Fruit fly (Drosophila melanogaster) whole organism, embryonic: Measurements from ENCODE around the gene CG6330.

Experiments used
- Aef1 ChIP-seq: fragments of 200-800 bp; sonication (Bioruptor generic); IDR thresholded peaks from 3 replicates; pipeline ENCODE4 v1.3.6; 2022; ENCODE audit warnings: missing biosample characterization, missing genetic modification characterization
- B-H2 ChIP-seq: fragments of 200-800 bp; sonication (Bioruptor generic); optimal IDR thresholded peaks from 2 replicates; lab custom pipeline; 2018; ENCODE audit warnings: missing biosample characterization, mild to moderate bottlenecking, missing genetic modification characterization
- BtbVII ChIP-seq: fragments of 200-800 bp; sonication (Bioruptor generic); optimal IDR thresholded peaks from 3 replicates; lab custom pipeline; 2017; ENCODE audit warnings: missing biosample characterization, mild to moderate bottlenecking, missing genetic modification characterization
- CG11504 ChIP-seq: fragments of 200-800 bp; sonication (Bioruptor generic); optimal IDR thresholded peaks from 3 replicates; lab custom pipeline; 2019; ENCODE audit warnings: missing biosample characterization, mild to moderate bottlenecking, missing genetic modification characterization, moderate library complexity
- CG11695 ChIP-seq: fragments of 200-800 bp; sonication (Bioruptor generic); IDR thresholded peaks from 3 replicates; pipeline ENCODE4 v1.3.6; 2022; ENCODE audit warnings: missing biosample characterization, missing genetic modification characterization
- CG12219 ChIP-seq: fragments of 200-800 bp; sonication (Bioruptor generic); optimal IDR thresholded peaks from 3 replicates; lab custom pipeline; 2018; ENCODE audit warnings: missing biosample characterization, mild to moderate bottlenecking, missing genetic modification characterization
- CG12659 ChIP-seq: fragments of 200-800 bp; sonication (Bioruptor generic); optimal IDR thresholded peaks from 3 replicates; lab custom pipeline; 2017; ENCODE audit warnings: mild to moderate bottlenecking, missing biosample characterization, missing genetic modification reagents, missing genetic modification characterization
- CG13624 ChIP-seq: fragments of 200-800 bp; sonication (Bioruptor generic); optimal IDR thresholded peaks from 2 replicates; lab custom pipeline; 2016; ENCODE audit warnings: missing biosample characterization, missing genetic modification characterization
- CG14965 ChIP-seq: fragments of 200-800 bp; sonication (Bioruptor generic); optimal IDR thresholded peaks from 2 replicates; lab custom pipeline; 2016; ENCODE audit warnings: missing biosample characterization, missing genetic modification characterization, borderline replicate concordance
- CG1529 ChIP-seq: fragments of 200-800 bp; sonication (Bioruptor generic); optimal IDR thresholded peaks from 3 replicates; lab custom pipeline; 2018; ENCODE audit warnings: missing biosample characterization, missing genetic modification characterization
- CG17328 ChIP-seq: fragments of 200-800 bp; sonication (Bioruptor generic); IDR thresholded peaks from 2 replicates; pipeline ENCODE4 v1.3.6; 2022; ENCODE audit warnings: missing biosample characterization, missing genetic modification characterization
- CG17359 ChIP-seq: fragments of 200-800 bp; sonication (Bioruptor generic); optimal IDR thresholded peaks from 3 replicates; lab custom pipeline; 2018; ENCODE audit warnings: missing biosample characterization, mild to moderate bottlenecking, missing genetic modification characterization, moderate library complexity
- CG17361 ChIP-seq: fragments of 200-800 bp; sonication (Bioruptor generic); IDR thresholded peaks from 3 replicates; pipeline ENCODE4 v1.3.6; 2022; ENCODE audit warnings: missing biosample characterization, missing genetic modification characterization
- CG2120 ChIP-seq: fragments of 200-800 bp; sonication (Bioruptor generic); optimal IDR thresholded peaks from 3 replicates; lab custom pipeline; 2016; ENCODE audit warnings: missing biosample characterization, missing genetic modification characterization
- CG4360 ChIP-seq: fragments of 200-800 bp; sonication (Bioruptor generic); IDR thresholded peaks from 2 replicates; pipeline ENCODE4 v1.3.6; 2022; ENCODE audit warnings: missing biosample characterization, missing genetic modification characterization
- CG6254 ChIP-seq: fragments of 200-800 bp; sonication (Bioruptor generic); optimal IDR thresholded peaks from 3 replicates; lab custom pipeline; 2017; ENCODE audit warnings: mild to moderate bottlenecking, missing biosample characterization, missing genetic modification reagents, missing genetic modification characterization
- CG7372 ChIP-seq: fragments of 200-800 bp; sonication (Bioruptor generic); IDR thresholded peaks from 2 replicates; pipeline ENCODE4 v1.3.6; 2022; ENCODE audit warnings: missing biosample characterization, missing genetic modification characterization
- CG8290 ChIP-seq, 3 experiments: fragments of 200-800 bp; sonication (Bioruptor generic); optimal IDR thresholded peaks; 2 replicates each; lab custom pipeline; 2016 to 2019; ENCODE audit warnings: missing biosample characterization in 3 of 3, missing genetic modification characterization in 3 of 3, mild to moderate bottlenecking in 2 of 3, moderate library complexity in 1 of 3
- CHES-1-like ChIP-seq: fragments of 200-800 bp; sonication (Bioruptor generic); optimal IDR thresholded peaks from 2 replicates; lab custom pipeline; 2016; ENCODE audit warnings: missing biosample characterization, missing genetic modification characterization
- Camta ChIP-seq: fragments of 200-800 bp; sonication (Bioruptor generic); optimal IDR thresholded peaks from 2 replicates; lab custom pipeline; 2016; ENCODE audit warnings: missing biosample characterization, missing genetic modification characterization
- Ets65A ChIP-seq: fragments of 200-800 bp; sonication (Bioruptor generic); peaks from one replicate; lab custom pipeline; 2016; ENCODE audit warnings: missing biosample characterization, missing genetic modification characterization
- Med ChIP-seq: fragments of 200-800 bp; sonication (Bioruptor generic); peaks from one replicate; lab custom pipeline; 2016; ENCODE audit warnings: missing biosample characterization, missing genetic modification characterization, mild to moderate bottlenecking, inconsistent platforms, moderate library complexity
- al ChIP-seq: fragments of 200-800 bp; sonication (Bioruptor generic); IDR thresholded peaks from 2 replicates; pipeline ENCODE4 v1.3.6; 2022; ENCODE audit warnings: missing biosample characterization, missing genetic modification characterization
- ap ChIP-seq: fragments of 200-800 bp; sonication (Bioruptor generic); IDR thresholded peaks from 2 replicates; pipeline ENCODE4 v1.3.6; 2022; ENCODE audit warnings: missing biosample characterization, missing genetic modification characterization
- ash1 ChIP-seq: fragments of 200-800 bp; sonication (Bioruptor generic); optimal IDR thresholded peaks from 2 replicates; lab custom pipeline; 2018; ENCODE audit warnings: missing biosample characterization, mild to moderate bottlenecking, missing genetic modification characterization
- br ChIP-seq: fragments of >200 bp; optimal IDR thresholded peaks from 2 replicates; lab custom pipeline; 2017
- caup ChIP-seq: fragments of 200-800 bp; sonication (Bioruptor generic); optimal IDR thresholded peaks from 3 replicates; lab custom pipeline; 2017; ENCODE audit warnings: missing biosample characterization, mild to moderate bottlenecking, missing genetic modification characterization, moderate library complexity; ENCODE audit not compliant: severe bottlenecking
- ftz-f1 ChIP-seq: fragments of 200-800 bp; sonication (Bioruptor generic); optimal IDR thresholded peaks from 2 replicates; lab custom pipeline; 2016; ENCODE audit warnings: missing biosample characterization, missing genetic modification characterization
- fu2 ChIP-seq: fragments of 200-800 bp; sonication (Bioruptor generic); optimal IDR thresholded peaks from 2 replicates; lab custom pipeline; 2016; ENCODE audit warnings: missing biosample characterization, missing genetic modification characterization
- gfzf ChIP-seq: fragments of 200-800 bp; sonication (Bioruptor generic); optimal IDR thresholded peaks from 2 replicates; lab custom pipeline; 2016; ENCODE audit warnings: missing biosample characterization, mild to moderate bottlenecking, missing genetic modification characterization, moderate library complexity
- h ChIP-seq: fragments of >200 bp; optimal IDR thresholded peaks from 2 replicates; lab custom pipeline; 2017
- hb ChIP-seq: fragments of 200-800 bp; sonication (Bioruptor generic); IDR thresholded peaks from 3 replicates; pipeline ENCODE4 v1.3.6; 2022; ENCODE audit warnings: missing biosample characterization, missing genetic modification characterization; ENCODE audit not compliant: partially characterized antibody
- jigr1 ChIP-seq: fragments of 200-800 bp; sonication (Bioruptor generic); IDR thresholded peaks from 3 replicates; pipeline ENCODE4 v1.3.6; 2022; ENCODE audit warnings: missing biosample characterization, missing genetic modification characterization
- lov ChIP-seq, 2 experiments: fragments of 200-800 bp in 1 of 2; fragments of >200 bp in 1 of 2; sonication (Bioruptor generic) in 1 of 2; IDR thresholded peaks in 1 of 2; optimal IDR thresholded peaks in 1 of 2; 2 replicates in 1 of 2; 3 replicates in 1 of 2; pipeline versions ENCODE4 v1.3.6 to Lab custom; 2017 to 2022; ENCODE audit warnings: missing biosample characterization in 1 of 2, missing genetic modification characterization in 1 of 2
- maf-S ChIP-seq: fragments of 200-800 bp; sonication (Bioruptor generic); optimal IDR thresholded peaks from 2 replicates; lab custom pipeline; 2016; ENCODE audit warnings: missing biosample characterization, missing genetic modification characterization
- odd ChIP-seq: fragments of 200-800 bp; sonication (Bioruptor generic); optimal IDR thresholded peaks from 2 replicates; lab custom pipeline; 2017; ENCODE audit warnings: missing biosample characterization, mild to moderate bottlenecking, missing genetic modification characterization
- onecut ChIP-seq: fragments of 200-800 bp; sonication (Bioruptor generic); IDR thresholded peaks from 2 replicates; pipeline ENCODE4 v1.3.6; 2022; ENCODE audit warnings: missing biosample characterization, missing genetic modification characterization
- ro ChIP-seq: fragments of 200-800 bp; sonication (Bioruptor generic); IDR thresholded peaks from 2 replicates; pipeline ENCODE4 v1.3.6; 2022; ENCODE audit warnings: missing biosample characterization, missing genetic modification characterization
- run ChIP-seq: fragments of 200-800 bp; sonication (Bioruptor generic); optimal IDR thresholded peaks from 3 replicates; lab custom pipeline; 2018; ENCODE audit warnings: missing biosample characterization, mild to moderate bottlenecking, missing genetic modification characterization
- sc ChIP-seq, 3 experiments: fragments of >200 bp in 2 of 3; fragments of 200-800 bp in 1 of 3; sonication (Bioruptor generic) in 1 of 3; optimal IDR thresholded peaks; 2 replicates in 2 of 3; 3 replicates in 1 of 3; lab custom pipeline; 2017; ENCODE audit warnings: mild to moderate bottlenecking in 1 of 3, missing biosample characterization in 1 of 3, missing genetic modification characterization in 1 of 3, missing genetic modification reagents in 1 of 3
- sisA ChIP-seq: fragments of 200-800 bp; sonication (Bioruptor generic); IDR thresholded peaks from 2 replicates; pipeline ENCODE4 v1.3.6; 2022; ENCODE audit warnings: missing biosample characterization, missing genetic modification characterization
- slbo ChIP-seq: fragments of 200-800 bp; sonication (Bioruptor generic); IDR thresholded peaks from 2 replicates; pipeline ENCODE4 v1.3.6; 2022; ENCODE audit warnings: missing biosample characterization, missing genetic modification characterization

Gene CG6330

DNA sequence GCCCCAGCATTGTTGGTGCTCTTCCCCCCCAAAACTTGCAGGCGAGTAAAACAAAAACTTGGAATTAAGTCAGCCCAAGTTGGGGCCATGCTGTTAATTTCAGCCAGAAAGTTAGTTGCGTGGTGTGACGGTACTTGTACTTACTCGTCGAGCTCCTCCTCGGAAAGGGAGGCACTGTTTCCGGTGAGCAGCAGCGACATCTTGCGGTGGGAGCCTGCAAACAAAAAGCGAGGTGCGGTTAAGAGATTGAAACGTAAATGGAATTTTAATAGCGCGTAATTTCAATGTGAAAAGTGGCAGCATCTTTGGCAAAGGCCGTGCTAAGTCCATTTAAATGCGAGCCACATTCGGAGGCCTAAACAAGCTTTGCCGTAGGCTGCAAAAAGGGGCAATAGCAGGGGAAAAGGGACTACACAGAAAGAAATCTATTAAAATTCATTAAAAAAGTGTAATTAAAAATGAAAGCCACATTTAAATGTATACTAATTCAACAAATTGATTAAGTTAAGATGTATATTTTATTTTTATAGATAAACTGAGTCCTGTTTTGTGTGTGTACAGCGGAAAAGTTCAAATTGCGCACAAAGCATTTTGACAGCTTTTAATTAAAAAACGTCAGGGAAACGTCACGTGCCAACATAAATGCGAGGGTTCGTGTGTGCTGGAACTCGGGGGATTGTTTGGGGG is 1.8 kb downstream of the CG6330 start (continued):
- TF ChIP-seq odd (GFP tag; lab: Kevin White, UChicago) (peak; percentile 0), B-H2 (GFP tag; lab: Kevin White, UChicago) (no peak), h (lab: Kevin White, UChicago) (no peak), CG17361 (0 out of 3 replicates have a peak, but pooled peaks have one; percentile 18), Med (GFP tag; lab: Kevin White, UChicago) (peak; percentile 69), CG2120 (GFP tag; lab: Kevin White, UChicago) (peak; percentile 10), CG11504 (tag; lab: Kevin White, UChicago) (peak; percentile 16), BtbVII (peak; percentile 7), lov (optimal IDR thresholded peaks at IDR 0.05; lab: Kevin White, UChicago) (no peak), lov (GFP tag; IDR thresholded peaks at IDR 0.05; lab: Robert Waterston, UW) (0 out of 3 replicates have a peak, but pooled peaks have one; percentile 38), CG17359 (peak; percentile 2), Aef1 (GFP tag; lab: Robert Waterston, UW) (0 out of 3 replicates have a peak, but pooled peaks have one; percentile 14), CG17328 (GFP tag; lab: Robert Waterston, UW) (0 out of 2 replicates have a peak, but pooled peaks have one; percentile 25), CHES-1-like (GFP tag; lab: Kevin White, UChicago) (no peak), slbo (peak; percentile 35; the same call in 1 of the 2 replicates), fu2 (no peak), sisA (GFP tag; lab: Robert Waterston, UW) (0 out of 2 replicates have a peak, but pooled peaks have one; percentile 16), CG12219 (GFP tag; lab: Kevin White, UChicago) (peak; percentile 23), ro (GFP tag; lab: Robert Waterston, UW) (no peak), jigr1 (no peak), Ets65A (GFP tag; lab: Kevin White, UChicago) (peak; percentile 78)

DNA sequence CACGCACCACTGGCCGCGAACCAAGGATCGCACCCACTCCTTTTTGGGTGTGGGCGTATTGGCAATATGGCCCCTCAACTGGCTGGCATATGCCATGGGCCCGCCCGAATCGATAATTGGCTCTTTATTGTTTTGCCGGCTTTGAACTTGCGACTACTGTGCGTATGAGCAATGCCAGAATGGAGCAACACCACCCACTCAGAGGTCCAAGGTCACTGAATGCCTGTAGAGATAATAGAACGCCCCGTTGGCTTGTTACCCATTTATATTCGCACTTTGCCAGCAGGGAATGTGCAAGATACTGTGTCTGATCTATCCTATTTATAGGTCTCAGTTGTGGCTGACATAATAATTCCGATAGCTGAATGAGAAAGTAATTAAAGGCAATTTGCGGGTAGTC is 2.8 kb downstream of the CG6330 start:
- no peak for TF ChIP-seq CG12659
- peak; percentile 38; the same call in 1 of the 2 replicates for TF ChIP-seq onecut (GFP tag; lab: Robert Waterston, UW)
- no peak for TF ChIP-seq CG13624 (GFP tag; lab: Kevin White, UChicago)
- no peak for TF ChIP-seq run
- no peak for TF ChIP-seq ap
- TF ChIP-seq CG14965, result no peak
- no peak for TF ChIP-seq CG4360 (GFP tag; lab: Robert Waterston, UW)
- no peak for TF ChIP-seq CG1529 (GFP tag; lab: Kevin White, UChicago)
- peak; percentile 47 for TF ChIP-seq ftz-f1 (GFP tag; lab: Kevin White, UChicago)
- TF ChIP-seq al, result no peak
- no peak for TF ChIP-seq gfzf (GFP tag; lab: Kevin White, UChicago)
- 0 out of 3 replicates have a peak, but pooled peaks have one; percentile 25 for TF ChIP-seq hb (GFP tag; lab: Robert Waterston, UW)
- TF ChIP-seq maf-S, result no peak
- TF ChIP-seq br, result no peak
- TF ChIP-seq caup (GFP tag; lab: Kevin White, UChicago), result no peak
- no peak for TF ChIP-seq sc (optimal IDR thresholded peaks at IDR 0.05; lab: Kevin White, UChicago)
- TF ChIP-seq sc (GFP tag; optimal IDR thresholded peaks at IDR 0.05; lab: Kevin White, UChicago), result no peak
- TF ChIP-seq CG11695 (GFP tag; lab: Robert Waterston, UW), result no peak
- TF ChIP-seq CG8290 (GFP tag; optimal IDR thresholded peaks at IDR 0.05; lab: Kevin White, UChicago), result no peak
- TF ChIP-seq CG8290 (tag; optimal IDR thresholded peaks at IDR 0.05; lab: Kevin White, UChicago), result no peak
- TF ChIP-seq Camta (GFP tag; lab: Kevin White, UChicago), result no peak
- no peak for TF ChIP-seq CG7372 (GFP tag; lab: Robert Waterston, UW)
- no peak for TF ChIP-seq ash1 (GFP tag; lab: Kevin White, UChicago)
- TF ChIP-seq Med (GFP tag; lab: Kevin White, UChicago), result peak; percentile 61
- TF ChIP-seq CG6254 (GFP tag; lab: Kevin White, UChicago), result no peak
